Fruit fly (Drosophila melanogaster) whole organism, wandering third instar larva: ENCODE data around the gene CG31404.

ENCODE experiments used
- Dif ChIP-seq: fragments of 200-275, 200-300 bp; sonication (Bioruptor generic); optimal IDR thresholded peaks from 2 replicates; lab custom pipeline; 2018; ENCODE audit warnings: missing biosample characterization, missing genetic modification characterization; ENCODE audit not compliant: partially characterized antibody
- Hr78 ChIP-seq: fragments of >200 bp; optimal IDR thresholded peaks from 2 replicates; lab custom pipeline; 2017; ENCODE audit warnings: missing biosample characterization, missing genetic modification characterization
- OdsH ChIP-seq: fragments of 200-800 bp; sonication (Bioruptor generic); optimal IDR thresholded peaks from 2 replicates; lab custom pipeline; 2016; ENCODE audit warnings: missing biosample characterization, mild to moderate bottlenecking, missing genetic modification characterization
- lola ChIP-seq: fragments of >200 bp; optimal IDR thresholded peaks from 2 replicates; lab custom pipeline; 2017; ENCODE audit warnings: missing biosample characterization, missing genetic modification characterization
- usp ChIP-seq: fragments of >200 bp; optimal IDR thresholded peaks from 2 replicates; lab custom pipeline; 2017; ENCODE audit warnings: missing biosample characterization, missing genetic modification characterization

- TF ChIP-seq Hr78 (GFP tag; lab: Kevin White, UChicago) (no peak), Dif (GFP tag; lab: Kevin White, UChicago) (no peak), usp (no peak), lola (GFP tag; lab: Kevin White, UChicago) (no peak), OdsH (no peak)
Measured at dm6 chr3R:19406852-19407251, 31.0 kb upstream of the CG31404 start.
